Fruit fly (Drosophila melanogaster): Measurements from ENCODE around the gene CG6283.

DNA sequence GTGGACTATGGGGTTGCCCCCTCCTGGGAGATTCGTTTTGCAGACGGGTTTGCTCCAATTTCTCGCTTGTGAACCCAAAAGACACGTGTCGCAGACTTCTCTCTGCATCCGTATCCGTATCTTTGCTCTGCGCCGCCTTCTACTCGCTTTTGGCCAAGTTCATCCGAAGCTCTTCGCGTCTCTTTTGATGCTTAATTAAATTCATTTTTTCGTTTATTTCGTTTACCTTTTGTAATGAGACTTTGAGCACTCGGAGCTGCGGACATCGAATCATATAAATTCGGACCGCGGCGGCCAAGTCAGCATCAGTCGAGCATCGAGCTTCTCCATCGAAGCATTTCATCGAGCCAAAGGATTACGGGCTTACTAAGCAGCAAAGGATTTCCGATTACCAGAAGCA, 26.6 kb downstream of the CG6283 start, which contains the start of gene TwdlC:
- TF ChIP-seq CG12768 (GFP tag; optimal IDR thresholded peaks at IDR 0.05) = no peak
- no peak for TF ChIP-seq CG7101 (tag; optimal IDR thresholded peaks at IDR 0.05)
- no peak for TF ChIP-seq toe (GFP tag; optimal IDR thresholded peaks at IDR 0.05)
- no peak for TF ChIP-seq Mnt (GFP tag; optimal IDR thresholded peaks at IDR 0.05)
- TF ChIP-seq CG1620 (GFP tag; optimal IDR thresholded peaks at IDR 0.05) = no peak
- no peak for TF ChIP-seq CG14711 (tag; optimal IDR thresholded peaks at IDR 0.05)
- no peak for TF ChIP-seq cic (GFP tag; optimal IDR thresholded peaks at IDR 0.05)
- no peak for TF ChIP-seq bab1 (GFP tag; optimal IDR thresholded peaks at IDR 0.05)
- no peak for TF ChIP-seq tj (GFP tag; optimal IDR thresholded peaks at IDR 0.05)

All from whole organism, adult.